Fruit fly (Drosophila melanogaster) whole organism, prepupa: Measurements from ENCODE around the gene CG45067.

ENCODE experiments used
- CG11294 ChIP-seq: fragments of 200-800 bp; sonication (Bioruptor generic); IDR thresholded peaks from 2 replicates; pipeline ENCODE4 v1.3.6; 2022; ENCODE audit warnings: missing biosample characterization, missing genetic modification characterization
- CG3032 ChIP-seq: fragments of 200-800 bp; optimal IDR thresholded peaks from 2 replicates; lab custom pipeline; 2019; ENCODE audit warnings: missing biosample characterization, mild to moderate bottlenecking, missing genetic modification characterization, moderate library complexity
- CG6792 ChIP-seq: fragments of 200-800 bp; sonication (Bioruptor generic); optimal IDR thresholded peaks from 3 replicates; lab custom pipeline; 2016; ENCODE audit warnings: missing biosample characterization, missing genetic modification characterization
- CG6808 ChIP-seq: fragments of 200-800 bp; sonication (Bioruptor generic); optimal IDR thresholded peaks from 3 replicates; lab custom pipeline; 2017; ENCODE audit warnings: missing biosample characterization, missing genetic modification characterization, mild to moderate bottlenecking, moderate library complexity, missing genetic modification reagents
- CG8119 ChIP-seq: fragments of 200-800 bp; sonication (Bioruptor generic); IDR thresholded peaks from 3 replicates; pipeline ENCODE4 v1.3.6; 2022; ENCODE audit warnings: missing biosample characterization, missing genetic modification characterization
- CG9139 ChIP-seq: fragments of 200-800 bp; sonication (Bioruptor generic); optimal IDR thresholded peaks from 3 replicates; lab custom pipeline; 2017; ENCODE audit warnings: missing biosample characterization, mild to moderate bottlenecking, missing genetic modification characterization
- Ets96B ChIP-seq: fragments of 200-800 bp; optimal IDR thresholded peaks from 2 replicates; lab custom pipeline; 2019; ENCODE audit warnings: missing biosample characterization, mild to moderate bottlenecking, missing genetic modification characterization, moderate library complexity
- Sox14 ChIP-seq: fragments of 200-800 bp; sonication (Bioruptor generic); optimal IDR thresholded peaks from 3 replicates; lab custom pipeline; 2016; ENCODE audit warnings: missing biosample characterization, missing genetic modification characterization
- Sox15 ChIP-seq: fragments of 200-800 bp; sonication (Bioruptor generic); optimal IDR thresholded peaks from 3 replicates; lab custom pipeline; 2016; ENCODE audit warnings: missing biosample characterization, missing genetic modification characterization
- pdm3 ChIP-seq: fragments of 200-800 bp; sonication (Bioruptor generic); optimal IDR thresholded peaks from 3 replicates; lab custom pipeline; 2016; ENCODE audit warnings: missing biosample characterization, missing genetic modification characterization
- spab ChIP-seq: fragments of 200-800 bp; sonication (Bioruptor generic); optimal IDR thresholded peaks from 2 replicates; lab custom pipeline; 2017; ENCODE audit warnings: missing biosample characterization, mild to moderate bottlenecking, missing genetic modification characterization, missing genetic modification reagents

DNA sequence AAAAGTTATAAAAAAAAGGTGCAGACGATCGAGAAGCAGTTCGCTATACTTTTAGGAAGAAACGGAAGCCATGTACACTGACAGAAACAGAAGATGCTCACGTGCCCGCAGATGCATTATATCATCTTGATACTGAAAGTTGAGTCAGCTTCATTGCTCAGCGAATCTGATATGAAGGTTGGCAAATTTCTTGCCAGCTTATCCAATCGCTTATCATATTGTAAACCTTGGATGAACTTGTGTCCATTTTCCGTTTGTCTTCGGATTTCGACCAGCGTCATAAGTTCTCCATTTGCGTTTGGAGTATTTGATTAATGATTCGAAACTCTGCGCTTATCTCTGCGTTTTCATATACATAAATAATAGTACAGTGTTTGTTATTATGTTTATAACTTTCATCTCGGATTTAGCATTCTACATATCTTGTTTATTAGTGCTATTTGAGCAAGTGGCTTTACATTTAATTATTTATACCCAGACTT lies 11.4 kb upstream of the CG45067 start:
- TF ChIP-seq CG3032 (tag; lab: Kevin White, UChicago) (no peak), Sox15 (peak; percentile 1), pdm3 (GFP tag; lab: Kevin White, UChicago) (peak; percentile 11), CG6808 (GFP tag; lab: Kevin White, UChicago) (no peak), CG11294 (GFP tag; lab: Robert Waterston, UW) (no peak), Sox14 (GFP tag; lab: Kevin White, UChicago) (peak; percentile 55), CG6792 (no peak), CG9139 (no peak), CG8119 (no peak), spab (no peak), Ets96B (no peak)
